Fruit fly (Drosophila melanogaster): ENCODE data around the gene CG7341.

CG7341 gene

DNA sequence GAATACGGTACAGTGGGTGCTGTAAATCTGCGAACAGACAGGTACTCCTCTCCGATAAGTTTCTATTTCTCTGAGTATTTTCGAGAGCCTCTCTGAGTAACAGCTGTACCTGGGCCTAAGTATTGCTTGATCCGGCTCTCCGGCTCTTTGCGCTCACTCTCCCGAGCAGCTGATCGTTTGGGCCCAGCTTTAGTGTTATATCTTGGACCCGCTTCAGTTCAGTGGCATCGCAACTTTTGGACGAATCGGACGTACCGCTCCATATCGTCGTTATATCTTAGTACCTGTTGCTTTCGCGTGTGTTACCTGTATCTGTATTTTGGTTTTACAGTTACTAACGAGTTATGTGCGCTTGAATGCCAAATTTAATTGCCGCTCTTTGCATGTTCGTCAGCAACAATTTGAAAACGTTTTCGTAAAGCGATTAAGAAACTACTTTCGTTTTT lies 26.4 kb downstream of the CG7341 start, which contains the start of gene geko:
TSS of gene geko (plus strand) at position 219 of the 446 bp plus-strand sequence.
- no peak for TF ChIP-seq HLH106 (tag; optimal IDR thresholded peaks at IDR 0.05)
- TF ChIP-seq CG32264 (GFP tag; optimal IDR thresholded peaks at IDR 0.05): no peak
- peak; percentile 83 for TF ChIP-seq Dif (GFP tag; optimal IDR thresholded peaks at IDR 0.05; ENCODE audit: partially characterized antibody)
- no peak for TF ChIP-seq br (GFP tag; optimal IDR thresholded peaks at IDR 0.05)
- no peak for TF ChIP-seq dsf (GFP tag; optimal IDR thresholded peaks at IDR 0.05; ENCODE audit: borderline replicate concordance)
- no peak for TF ChIP-seq h (GFP tag; optimal IDR thresholded peaks at IDR 0.05)
- peak; percentile 38 for TF ChIP-seq CrebA (GFP tag; optimal IDR thresholded peaks at IDR 0.05; ENCODE audit: borderline replicate concordance)
- no peak for TF ChIP-seq GATAd (GFP tag; optimal IDR thresholded peaks at IDR 0.05)
- no peak for TF ChIP-seq psq (GFP tag; optimal IDR thresholded peaks at IDR 0.05)
- TF ChIP-seq Hnf4 (GFP tag; optimal IDR thresholded peaks at IDR 0.05): peak; percentile 10
- TF ChIP-seq Myc (optimal IDR thresholded peaks at IDR 0.05): no peak
- TF ChIP-seq woc (GFP tag; optimal IDR thresholded peaks at IDR 0.05): no peak
- no peak for TF ChIP-seq Sp1 (GFP tag; optimal IDR thresholded peaks at IDR 0.05)
- TF ChIP-seq dl (GFP tag; optimal IDR thresholded peaks at IDR 0.05; ENCODE audit: insufficient read depth in 1 of 2, partially characterized antibody in 2 of 2): peak; percentile 14 to 63
- TF ChIP-seq jim (GFP tag; optimal IDR thresholded peaks at IDR 0.05): no peak
- TF ChIP-seq Hr83 (GFP tag; optimal IDR thresholded peaks at IDR 0.05; ENCODE audit: poor library complexity, severe bottlenecking): no peak
- TF ChIP-seq tai (GFP tag; optimal IDR thresholded peaks at IDR 0.05): peak; percentile 54
- peak; percentile 10 for TF ChIP-seq fru (GFP tag; optimal IDR thresholded peaks at IDR 0.05)
- no peak for TF ChIP-seq Mio (GFP tag; optimal IDR thresholded peaks at IDR 0.05)
- no peak for TF ChIP-seq sage (GFP tag; optimal IDR thresholded peaks at IDR 0.05)
- no peak for TF ChIP-seq Vsx2 (GFP tag; optimal IDR thresholded peaks at IDR 0.05; ENCODE audit: partially characterized antibody)

DNA sequence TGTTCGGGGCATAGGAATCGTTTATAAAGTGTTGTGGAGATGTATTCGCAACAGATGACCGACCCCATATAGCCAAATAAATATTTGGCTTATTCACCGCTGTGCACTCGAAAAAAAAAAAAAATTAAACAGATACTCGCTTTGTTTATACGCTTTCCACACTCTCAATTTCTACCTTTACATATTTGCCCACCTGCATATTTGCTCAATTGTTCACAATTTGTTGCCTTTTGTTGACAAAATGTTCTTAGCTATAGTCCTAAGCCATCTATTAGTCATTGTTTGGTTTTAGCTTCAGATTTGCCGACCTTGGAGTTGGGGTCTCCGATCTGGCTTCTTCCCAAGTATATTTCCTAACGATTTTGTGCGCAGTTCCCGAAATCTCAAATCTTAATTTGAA lies 30.2 kb downstream of the CG7341 start:
- no peak for TF ChIP-seq Jra (GFP tag; optimal IDR thresholded peaks at IDR 0.05)
- TF ChIP-seq fru (GFP tag; optimal IDR thresholded peaks at IDR 0.05): peak; percentile 24
- TF ChIP-seq rgr (GFP tag; optimal IDR thresholded peaks at IDR 0.05): peak; percentile 68
- no peak for TF ChIP-seq usp (GFP tag; optimal IDR thresholded peaks at IDR 0.05)
- no peak for TF ChIP-seq dl (GFP tag; optimal IDR thresholded peaks at IDR 0.05; ENCODE audit: insufficient read depth in 1 of 2, partially characterized antibody in 2 of 2)
- no peak for TF ChIP-seq CG9705 (GFP tag; optimal IDR thresholded peaks at IDR 0.05)
- no peak for TF ChIP-seq brk (GFP tag; optimal IDR thresholded peaks at IDR 0.05)
- TF ChIP-seq Vsx2 (GFP tag; optimal IDR thresholded peaks at IDR 0.05; ENCODE audit: partially characterized antibody): no peak
- no peak for TF ChIP-seq HLH106 (tag; optimal IDR thresholded peaks at IDR 0.05)
- TF ChIP-seq Myc (optimal IDR thresholded peaks at IDR 0.05): no peak
- TF ChIP-seq Hnf4 (GFP tag; optimal IDR thresholded peaks at IDR 0.05): peak; percentile 40
- peak; percentile 34 for TF ChIP-seq Hr83 (GFP tag; optimal IDR thresholded peaks at IDR 0.05; ENCODE audit: poor library complexity, severe bottlenecking)
- no peak for TF ChIP-seq Dfd (GFP tag; optimal IDR thresholded peaks at IDR 0.05)
- no peak for TF ChIP-seq Dif (GFP tag; optimal IDR thresholded peaks at IDR 0.05; ENCODE audit: partially characterized antibody)
- no peak for TF ChIP-seq N (GFP tag; optimal IDR thresholded peaks at IDR 0.05)
- TF ChIP-seq dsf (GFP tag; optimal IDR thresholded peaks at IDR 0.05; ENCODE audit: borderline replicate concordance): no peak
- no peak for TF ChIP-seq Abd-B (GFP tag; optimal IDR thresholded peaks at IDR 0.05)
- no peak for TF ChIP-seq psq (GFP tag; optimal IDR thresholded peaks at IDR 0.05)
- peak; percentile 45 for TF ChIP-seq tai (GFP tag; optimal IDR thresholded peaks at IDR 0.05)
- no peak for TF ChIP-seq sage (GFP tag; optimal IDR thresholded peaks at IDR 0.05)
- no peak for TF ChIP-seq CrebA (GFP tag; optimal IDR thresholded peaks at IDR 0.05; ENCODE audit: borderline replicate concordance)
- TF ChIP-seq br (GFP tag; optimal IDR thresholded peaks at IDR 0.05): no peak
- TF ChIP-seq ey (GFP tag; optimal IDR thresholded peaks at IDR 0.05): peak; percentile 31
- peak in 1 of 2 experiments; percentile 39 for TF ChIP-seq foxo (GFP tag; optimal IDR thresholded peaks at IDR 0.05)
- no peak for TF ChIP-seq dmrt93B (GFP tag; optimal IDR thresholded peaks at IDR 0.05)
- TF ChIP-seq woc (GFP tag; optimal IDR thresholded peaks at IDR 0.05): no peak
- TF ChIP-seq Mio (GFP tag; optimal IDR thresholded peaks at IDR 0.05): no peak
- TF ChIP-seq Hr78 (GFP tag; optimal IDR thresholded peaks at IDR 0.05): no peak
- no peak for TF ChIP-seq sv (GFP tag; optimal IDR thresholded peaks at IDR 0.05)
- no peak for TF ChIP-seq Sp1 (GFP tag; optimal IDR thresholded peaks at IDR 0.05)
- no peak for TF ChIP-seq lola (GFP tag; optimal IDR thresholded peaks at IDR 0.05)
- TF ChIP-seq OdsH (GFP tag; optimal IDR thresholded peaks at IDR 0.05): peak; percentile 55
- TF ChIP-seq pan (optimal IDR thresholded peaks at IDR 0.05): no peak
- TF ChIP-seq jim (GFP tag; optimal IDR thresholded peaks at IDR 0.05): no peak
- peak; percentile 83 for TF ChIP-seq h (GFP tag; optimal IDR thresholded peaks at IDR 0.05)
- no peak for TF ChIP-seq Rel (GFP tag; optimal IDR thresholded peaks at IDR 0.05)
- no peak for TF ChIP-seq Rel (tag; optimal IDR thresholded peaks at IDR 0.05)
- no peak for TF ChIP-seq GATAd (GFP tag; optimal IDR thresholded peaks at IDR 0.05)
- no peak for TF ChIP-seq CG32264 (GFP tag; optimal IDR thresholded peaks at IDR 0.05)
